Worm (Caenorhabditis elegans) whole organism, L4/young adult: ENCODE measurements around the gene C54E4.1.
"Not testable (repeated sequence)": the region's sequence is repeated elsewhere in the genome, so short reads cannot be mapped to it uniquely, and the experiment has no call there.

Experiments used
- W03F9.2 ChIP-seq: fragments of 150-350 bp; optimal IDR thresholded peaks from 2 replicates; lab custom pipeline; 2014; ENCODE audit warnings: missing biosample characterization, missing genetic modification characterization
- dao-5 ChIP-seq: sonication (generic microtip); optimal IDR thresholded peaks from 2 replicates; lab custom pipeline; 2016; ENCODE audit warnings: missing genotype, missing genetic modification characterization, moderate library complexity, missing compliant biosample characterization
- him-1 ChIP-seq: sonication (generic microtip); optimal IDR thresholded peaks from 2 replicates; lab custom pipeline; 2016; ENCODE audit warnings: missing genotype, missing genetic modification reagents, missing genetic modification characterization, missing compliant biosample characterization

- not testable (repeated sequence) for TF ChIP-seq dao-5; him-1; W03F9.2 (tag; lab: Kevin White, UChicago)
Observed at ce11 chrIV:2216756-2217155, 41.4 kb downstream of the C54E4.1 start, which contains the start of gene T04C4.3.
